Worm (Caenorhabditis elegans): Measurements from ENCODE around the gene dlst-1.
A peak's percentile ranks its signal among the peaks of the same experiment; 100 is the strongest.

Gene dlst-1

ce11 chrV:6665751-6666150, 43.1 kb downstream of the dlst-1 start, which contains the start of gene pmp-5 (continued):
- TF ChIP-seq mxl-3 (GFP tag; optimal IDR thresholded peaks at IDR 0.05) (no peak), nhr-102 (tag; optimal IDR thresholded peaks at IDR 0.05) (peak; percentile 50), dve-1 (tag; optimal IDR thresholded peaks at IDR 0.05; ENCODE audit: insufficient read depth) (peak; percentile 67), mxl-2 (GFP tag; conservative IDR thresholded peaks at IDR 0.05) (no peak), daf-16 (GFP tag; optimal IDR thresholded peaks at IDR 0.05) (no peak), daf-16 (tag; optimal IDR thresholded peaks at IDR 0.05) (peak; percentile 82), nhr-28 (tag; optimal IDR thresholded peaks at IDR 0.05) (peak; percentile 86), nhr-42 (GFP tag; IDR thresholded peaks at IDR 0.05) (no peak)

- TF ChIP-seq egl-43 (GFP tag; IDR thresholded peaks at IDR 0.05), result 0 out of 2 replicates have a peak, but pooled peaks have one; percentile 12
- peak; percentile 94 for TF ChIP-seq aha-1 (tag)
- 0 out of 2 replicates have a peak, but pooled peaks have one; percentile 14 for TF ChIP-seq lin-29 (GFP tag; IDR thresholded peaks at IDR 0.05)
- TF ChIP-seq hif-1 (tag; optimal IDR thresholded peaks at IDR 0.05), result no peak
Observed at ce11 chrV:6662505-6662904, 46.4 kb downstream of the dlst-1 start.

ce11 chrV:6661658-6662057, 47.2 kb downstream of the dlst-1 start:
- TF ChIP-seq fkh-10 (GFP tag; optimal IDR thresholded peaks at IDR 0.05), result no peak
- TF ChIP-seq pha-4 (GFP tag; IDR thresholded peaks at IDR 0.05), result no peak
- no peak for TF ChIP-seq pha-4 (tag; optimal IDR thresholded peaks at IDR 0.05)
- TF ChIP-seq nhr-48 (tag; optimal IDR thresholded peaks at IDR 0.05), result peak; percentile 15
- peak; percentile 23 for TF ChIP-seq nhr-102 (tag; optimal IDR thresholded peaks at IDR 0.05)
- TF ChIP-seq mes-2 (tag; optimal IDR thresholded peaks at IDR 0.05; ENCODE audit: poor library complexity, severe bottlenecking), result peak; percentile 5
- no peak for TF ChIP-seq F37D6.2 (tag; optimal IDR thresholded peaks at IDR 0.05)
- no peak for TF ChIP-seq aly-2 (tag; optimal IDR thresholded peaks at IDR 0.05)
- no peak for TF ChIP-seq nhr-237 (tag; optimal IDR thresholded peaks at IDR 0.05)
- TF ChIP-seq lsy-2 (tag; optimal IDR thresholded peaks at IDR 0.05), result peak in 1 of 2 experiments; percentile 12
- TF ChIP-seq unc-130 (GFP tag; optimal IDR thresholded peaks at IDR 0.05), result no peak
- no peak for TF ChIP-seq ZK546.5 (tag; optimal IDR thresholded peaks at IDR 0.05)
- TF ChIP-seq zip-11 (GFP tag; IDR thresholded peaks at IDR 0.05), result no peak
- no peak for TF ChIP-seq tra-1 (GFP tag; IDR thresholded peaks at IDR 0.05)
- TF ChIP-seq ces-1 (GFP tag; optimal IDR thresholded peaks at IDR 0.05), result peak; percentile 61
- no peak for TF ChIP-seq daf-16 (GFP tag; optimal IDR thresholded peaks at IDR 0.05)
- no peak for TF ChIP-seq daf-16 (tag; optimal IDR thresholded peaks at IDR 0.05)

- no peak for TF ChIP-seq lin-1 (GFP tag; IDR thresholded peaks at IDR 0.05)
- TF ChIP-seq php-3 (GFP tag; IDR thresholded peaks at IDR 0.05), result no peak
- TF ChIP-seq zip-2 (tag; optimal IDR thresholded peaks at IDR 0.05), result no peak
- no peak for TF ChIP-seq nhr-42 (GFP tag; IDR thresholded peaks at IDR 0.05)
- TF ChIP-seq aha-1 (tag), result peak; percentile 92
- TF ChIP-seq T26A8.4 (GFP tag; IDR thresholded peaks at IDR 0.05), result no peak
- TF ChIP-seq fos-1 (tag; optimal IDR thresholded peaks at IDR 0.05), result no peak
- no peak for TF ChIP-seq nhr-25 (tag; optimal IDR thresholded peaks at IDR 0.05; ENCODE audit: borderline replicate concordance, insufficient read depth)
- TF ChIP-seq lin-39 (tag; optimal IDR thresholded peaks at IDR 0.05), result no peak
Observed at ce11 chrV:6659533-6659932, 49.4 kb downstream of the dlst-1 start.

- no peak for TF ChIP-seq tra-1 (GFP tag; IDR thresholded peaks at IDR 0.05)
- no peak for TF ChIP-seq nhr-10 (tag; optimal IDR thresholded peaks at IDR 0.05)
- no peak for TF ChIP-seq ztf-11 (tag; optimal IDR thresholded peaks at IDR 0.05)
- TF ChIP-seq skn-1 (tag; optimal IDR thresholded peaks at IDR 0.05), result no peak
- TF ChIP-seq dve-1 (tag; optimal IDR thresholded peaks at IDR 0.05; ENCODE audit: insufficient read depth), result no peak
- TF ChIP-seq lsy-2 (tag; optimal IDR thresholded peaks at IDR 0.05), result peak in 1 of 2 experiments; percentile 19
- TF ChIP-seq T26A8.4 (GFP tag; IDR thresholded peaks at IDR 0.05), result no peak
- no peak for TF ChIP-seq lin-15B (tag; optimal IDR thresholded peaks at IDR 0.05)
- no peak for TF ChIP-seq daf-19 (GFP tag; conservative IDR thresholded peaks at IDR 0.05)
- no peak for TF ChIP-seq lin-29 (GFP tag; IDR thresholded peaks at IDR 0.05)
- TF ChIP-seq spr-3 (GFP tag; optimal IDR thresholded peaks at IDR 0.05), result no peak
- no peak for TF ChIP-seq tag-97 (GFP tag; IDR thresholded peaks at IDR 0.05)
- no peak for TF ChIP-seq ztf-7 (tag; optimal IDR thresholded peaks at IDR 0.05)
- TF ChIP-seq php-3 (GFP tag; IDR thresholded peaks at IDR 0.05), result no peak
- no peak for TF ChIP-seq pha-4 (GFP tag; IDR thresholded peaks at IDR 0.05)
- no peak for TF ChIP-seq pha-4 (tag; optimal IDR thresholded peaks at IDR 0.05)
- TF ChIP-seq daf-16 (GFP tag; optimal IDR thresholded peaks at IDR 0.05), result no peak
- no peak for TF ChIP-seq daf-16 (tag; optimal IDR thresholded peaks at IDR 0.05)
- no peak for TF ChIP-seq spr-1 (tag; optimal IDR thresholded peaks at IDR 0.05)
- TF ChIP-seq dmd-6 (GFP tag; IDR thresholded peaks at IDR 0.05), result peak; percentile 30; the same call in 1 of the 2 replicates
- no peak for TF ChIP-seq F49E8.2 (tag; optimal IDR thresholded peaks at IDR 0.05; ENCODE audit: borderline replicate concordance)
Observed at ce11 chrV:6658765-6659164, 50.1 kb downstream of the dlst-1 start.
